Fruit fly (Drosophila melanogaster) whole organism, embryonic: ENCODE results near the gene CG33687.

Source experiments
- B-H2 ChIP-seq: fragments of 200-800 bp; sonication (Bioruptor generic); optimal IDR thresholded peaks from 2 replicates; lab custom pipeline; 2018; ENCODE audit warnings: missing biosample characterization, mild to moderate bottlenecking, missing genetic modification characterization
- BEAF-32 ChIP-seq: fragments of 200-800 bp; sonication (Bioruptor generic); optimal IDR thresholded peaks from 3 replicates; lab custom pipeline; 2017; ENCODE audit warnings: missing biosample characterization, missing genetic modification characterization, mild to moderate bottlenecking, moderate library complexity, missing genetic modification reagents
- CG11093 ChIP-seq: fragments of 200-800 bp; sonication (Bioruptor generic); IDR thresholded peaks from 3 replicates; pipeline ENCODE4 v1.3.6; 2022; ENCODE audit warnings: missing biosample characterization, missing genetic modification characterization
- CG12299 ChIP-seq: fragments of 200-800 bp; sonication (Bioruptor generic); optimal IDR thresholded peaks from 2 replicates; lab custom pipeline; 2018; ENCODE audit warnings: missing biosample characterization, mild to moderate bottlenecking, missing genetic modification characterization
- CG13123 ChIP-seq: fragments of 200-800 bp; sonication (Bioruptor generic); optimal IDR thresholded peaks from 2 replicates; lab custom pipeline; 2016; ENCODE audit warnings: missing biosample characterization, missing genetic modification characterization
- CG13287 ChIP-seq: fragments of 200-800 bp; sonication (Bioruptor generic); IDR thresholded peaks from 2 replicates; pipeline ENCODE4 v1.3.6; 2022; ENCODE audit warnings: missing biosample characterization, missing genetic modification characterization; ENCODE audit not compliant: partially characterized antibody
- CG15269 ChIP-seq: fragments of 200-800 bp; sonication (Bioruptor generic); optimal IDR thresholded peaks from 2 replicates; lab custom pipeline; 2018; ENCODE audit warnings: missing biosample characterization, mild to moderate bottlenecking, missing genetic modification characterization, moderate library complexity
- CG17612 ChIP-seq: fragments of 200-800 bp; sonication (Bioruptor generic); IDR thresholded peaks from 2 replicates; pipeline ENCODE4 v1.3.6; 2022; ENCODE audit warnings: missing biosample characterization, missing genetic modification characterization
- CG2199 ChIP-seq: fragments of 200-800 bp; sonication (Bioruptor generic); IDR thresholded peaks from 3 replicates; pipeline ENCODE4 v1.3.6; 2022; ENCODE audit warnings: missing biosample characterization, missing genetic modification characterization
- CG2889 ChIP-seq: fragments of 200-800 bp; sonication (Bioruptor generic); IDR thresholded peaks from 3 replicates; pipeline ENCODE4 v1.3.6; 2022; ENCODE audit warnings: missing biosample characterization, missing genetic modification characterization
- CG30431 ChIP-seq: fragments of 200-800 bp; sonication (Bioruptor generic); optimal IDR thresholded peaks from 2 replicates; lab custom pipeline; 2017; ENCODE audit warnings: missing biosample characterization, missing genetic modification characterization
- CG3163 ChIP-seq: fragments of 200-800 bp; sonication (Bioruptor generic); optimal IDR thresholded peaks from 3 replicates; lab custom pipeline; 2016; ENCODE audit warnings: missing biosample characterization, missing genetic modification characterization
- CG34376 ChIP-seq: fragments of 200-800 bp; sonication (Bioruptor generic); optimal IDR thresholded peaks from 2 replicates; lab custom pipeline; 2018; ENCODE audit warnings: missing biosample characterization, mild to moderate bottlenecking, missing genetic modification characterization
- CG34422 ChIP-seq: fragments of 200-800 bp; sonication (Bioruptor generic); IDR thresholded peaks from 3 replicates; pipeline ENCODE4 v1.3.6; 2022; ENCODE audit warnings: missing biosample characterization, missing genetic modification characterization
- CG43689 ChIP-seq: fragments of 200-800 bp; sonication (Bioruptor generic); IDR thresholded peaks from 2 replicates; pipeline ENCODE4 v1.3.6; 2022; ENCODE audit warnings: missing biosample characterization, missing genetic modification characterization
- CG4617 ChIP-seq: fragments of 200-800 bp; sonication (Bioruptor generic); optimal IDR thresholded peaks from 3 replicates; lab custom pipeline; 2016; ENCODE audit warnings: missing biosample characterization, missing genetic modification characterization, borderline replicate concordance
- CG5245 ChIP-seq: fragments of 200-800 bp; sonication (Bioruptor generic); optimal IDR thresholded peaks from 3 replicates; lab custom pipeline; 2016; ENCODE audit warnings: missing biosample characterization, missing genetic modification characterization
- CG9797 ChIP-seq: fragments of 200-800 bp; sonication (Bioruptor generic); optimal IDR thresholded peaks from 3 replicates; lab custom pipeline; 2018; ENCODE audit warnings: missing biosample characterization, mild to moderate bottlenecking, missing genetic modification characterization
- D19A ChIP-seq: fragments of 200-800 bp; optimal IDR thresholded peaks from 3 replicates; lab custom pipeline; 2019; ENCODE audit warnings: missing biosample characterization, mild to moderate bottlenecking, missing genetic modification characterization, moderate library complexity
- Dbx ChIP-seq: fragments of 200-800 bp; sonication (Bioruptor generic); IDR thresholded peaks from 3 replicates; pipeline ENCODE4 v1.3.6; 2022; ENCODE audit warnings: missing biosample characterization, missing genetic modification characterization
- Dp ChIP-seq: fragments of 200-800 bp; sonication (Bioruptor generic); optimal IDR thresholded peaks from 2 replicates; lab custom pipeline; 2018; ENCODE audit warnings: missing biosample characterization, mild to moderate bottlenecking, missing genetic modification characterization, moderate library complexity
- Dref ChIP-seq: fragments of 200-800 bp; sonication (Bioruptor generic); IDR thresholded peaks from 2 replicates; pipeline ENCODE4 v1.3.6; 2022; ENCODE audit warnings: missing biosample characterization, missing genetic modification characterization
- E2f2 ChIP-seq: fragments of 200-800 bp; sonication (Bioruptor generic); IDR thresholded peaks from 2 replicates; pipeline ENCODE4 v1.3.6; 2022; ENCODE audit warnings: missing biosample characterization, missing genetic modification characterization
- Eip74EF ChIP-seq, 2 experiments: fragments of 200-800 bp in 1 of 2; fragments of >200 bp in 1 of 2; sonication (Bioruptor generic) in 1 of 2; optimal IDR thresholded peaks; 2 replicates each; lab custom pipeline; 2017 to 2019; ENCODE audit warnings: missing biosample characterization in 2 of 2, missing genetic modification characterization in 2 of 2, mild to moderate bottlenecking in 1 of 2, moderate library complexity in 1 of 2
- Ets65A ChIP-seq: fragments of 200-800 bp; sonication (Bioruptor generic); peaks from one replicate; lab custom pipeline; 2016; ENCODE audit warnings: missing biosample characterization, missing genetic modification characterization
- HLH4C ChIP-seq: fragments of 200-800 bp; sonication (Bioruptor generic); IDR thresholded peaks from 3 replicates; pipeline ENCODE4 v1.3.6; 2022; ENCODE audit warnings: missing biosample characterization, missing genetic modification characterization; ENCODE audit not compliant: partially characterized antibody
- Lpt ChIP-seq: fragments of >200 bp; optimal IDR thresholded peaks from 2 replicates; lab custom pipeline; 2018; ENCODE audit warnings: missing biosample characterization, missing genetic modification characterization
- MBD-R2 ChIP-seq: fragments of 200-800 bp; sonication (Bioruptor generic); IDR thresholded peaks from 2 replicates; pipeline ENCODE4 v1.3.6; 2022; ENCODE audit warnings: missing biosample characterization, missing genetic modification characterization
- Opbp ChIP-seq: fragments of 200-800 bp; sonication (Bioruptor generic); IDR thresholded peaks from 3 replicates; pipeline ENCODE4 v1.3.6; 2022; ENCODE audit warnings: missing biosample characterization, missing genetic modification characterization; ENCODE audit not compliant: partially characterized antibody
- PHDP ChIP-seq: fragments of 200-800 bp; sonication (Bioruptor generic); optimal IDR thresholded peaks from 3 replicates; lab custom pipeline; 2018; ENCODE audit warnings: missing biosample characterization, mild to moderate bottlenecking, missing genetic modification characterization, moderate library complexity
- Pdp1 ChIP-seq, 2 experiments: fragments of 200-800 bp; sonication (Bioruptor generic); optimal IDR thresholded peaks; 3 replicates each; lab custom pipeline; 2016; ENCODE audit warnings: missing biosample characterization in 2 of 2, missing genetic modification characterization in 2 of 2, mild to moderate bottlenecking in 1 of 2, moderate library complexity in 1 of 2
- ab ChIP-seq: fragments of 200-800 bp; sonication (Bioruptor generic); optimal IDR thresholded peaks from 2 replicates; lab custom pipeline; 2016; ENCODE audit warnings: missing biosample characterization, missing genetic modification characterization
- crp ChIP-seq, 2 experiments: fragments of 200-800 bp; sonication (Bioruptor generic); optimal IDR thresholded peaks; 2 replicates in 1 of 2; 3 replicates in 1 of 2; lab custom pipeline; 2017; ENCODE audit warnings: missing biosample characterization in 2 of 2, missing genetic modification characterization in 2 of 2, mild to moderate bottlenecking in 1 of 2, moderate library complexity in 1 of 2
- disco-r ChIP-seq: fragments of 200-800 bp; sonication (Bioruptor generic); optimal IDR thresholded peaks from 2 replicates; lab custom pipeline; 2016; ENCODE audit warnings: missing biosample characterization, missing genetic modification characterization
- emc ChIP-seq: fragments of 200-800 bp; sonication (Bioruptor generic); optimal IDR thresholded peaks from 2 replicates; lab custom pipeline; 2016; ENCODE audit warnings: missing biosample characterization, missing genetic modification characterization
- ems ChIP-seq: fragments of 200-800 bp; sonication (Bioruptor generic); optimal IDR thresholded peaks from 3 replicates; lab custom pipeline; 2016; ENCODE audit warnings: missing biosample characterization, missing genetic modification characterization
- eve ChIP-seq, 2 experiments: fragments of >200 bp; optimal IDR thresholded peaks; 2 replicates each; lab custom pipeline; 2017; ENCODE audit warnings: missing biosample characterization in 2 of 2, missing genetic modification characterization in 2 of 2
- exex ChIP-seq: fragments of 200-800 bp; sonication (Bioruptor generic); optimal IDR thresholded peaks from 4 replicates; lab custom pipeline; 2018; ENCODE audit warnings: missing biosample characterization, mild to moderate bottlenecking, missing genetic modification characterization, moderate library complexity
- inv ChIP-seq: fragments of 200-800 bp; sonication (Bioruptor generic); IDR thresholded peaks from 2 replicates; pipeline ENCODE4 v1.3.6; 2022; ENCODE audit warnings: missing biosample characterization, missing genetic modification characterization; ENCODE audit not compliant: partially characterized antibody
- knrl ChIP-seq: fragments of 200-800 bp; sonication (Bioruptor generic); IDR thresholded peaks from 3 replicates; pipeline ENCODE4 v1.3.6; 2022; ENCODE audit warnings: missing biosample characterization, missing genetic modification characterization; ENCODE audit not compliant: partially characterized antibody
- nom ChIP-seq: fragments of 200-800 bp; sonication (Bioruptor generic); optimal IDR thresholded peaks from 2 replicates; lab custom pipeline; 2017; ENCODE audit warnings: missing biosample characterization, missing genetic modification characterization, mild to moderate bottlenecking, moderate library complexity, missing genetic modification reagents
- pita ChIP-seq: fragments of 200-800 bp; sonication (Bioruptor generic); optimal IDR thresholded peaks from 2 replicates; lab custom pipeline; 2017; ENCODE audit warnings: missing biosample characterization, mild to moderate bottlenecking, missing genetic modification characterization
- pzg ChIP-seq: fragments of 200-800 bp; sonication (Bioruptor generic); optimal IDR thresholded peaks from 3 replicates; lab custom pipeline; 2018; ENCODE audit warnings: missing biosample characterization, mild to moderate bottlenecking, missing genetic modification characterization, moderate library complexity
- sens ChIP-seq: fragments of 200-800 bp; sonication (Bioruptor generic); peaks from one replicate; lab custom pipeline; 2016; ENCODE audit warnings: missing biosample characterization, missing genetic modification characterization
- stwl ChIP-seq: fragments of 200-800 bp; sonication (Bioruptor generic); optimal IDR thresholded peaks from 3 replicates; lab custom pipeline; 2018; ENCODE audit warnings: missing biosample characterization, mild to moderate bottlenecking, missing genetic modification characterization, moderate library complexity
- sug ChIP-seq: fragments of 200-800 bp; optimal IDR thresholded peaks from 2 replicates; lab custom pipeline; 2019; ENCODE audit warnings: missing biosample characterization, mild to moderate bottlenecking, missing genetic modification characterization, moderate library complexity
- tna ChIP-seq: fragments of 200-800 bp; sonication (Bioruptor generic); IDR thresholded peaks from 2 replicates; pipeline ENCODE4 v1.3.6; 2022; ENCODE audit warnings: missing biosample characterization, missing genetic modification characterization; ENCODE audit not compliant: partially characterized antibody
- unc-4 ChIP-seq: fragments of 200-800 bp; sonication (Bioruptor generic); IDR thresholded peaks from 2 replicates; pipeline ENCODE4 v1.3.6; 2022; ENCODE audit warnings: missing biosample characterization, missing genetic modification characterization; ENCODE audit not compliant: partially characterized antibody

The CG33687 gene

dm6 chr3L:16232924-16233323 lies 35.3 kb downstream of the CG33687 start, which contains the start of gene Hsc20:
Gene Hsc20 (plus strand): TSS chr3L:16233127.
- TF ChIP-seq CG15269 (tag; lab: Kevin White, UChicago) (no peak), CG2889 (GFP tag; lab: Robert Waterston, UW) (no peak), eve (GFP tag; optimal IDR thresholded peaks at IDR 0.05; lab: Kevin White, UChicago) (no peak), pzg (peak; percentile 12), Opbp (GFP tag; lab: Robert Waterston, UW) (no peak), ems (no peak), CG13123 (GFP tag; lab: Kevin White, UChicago) (no peak), CG9797 (GFP tag; lab: Kevin White, UChicago) (no peak), disco-r (GFP tag; lab: Kevin White, UChicago) (no peak), CG4617 (no peak), CG30431 (GFP tag; lab: Kevin White, UChicago) (no peak), CG5245 (GFP tag; lab: Kevin White, UChicago) (no peak), Ets65A (GFP tag; lab: Kevin White, UChicago) (no peak), pita (GFP tag; lab: Kevin White, UChicago) (no peak), CG43689 (no peak), tna (GFP tag; lab: Robert Waterston, UW) (no peak), CG2199 (GFP tag; lab: Robert Waterston, UW) (no peak), D19A (tag; lab: Kevin White, UChicago) (no peak), CG12299 (no peak), BEAF-32 (peak; percentile 24), MBD-R2 (peak; percentile 65), Dp (GFP tag; lab: Kevin White, UChicago) (peak; percentile 30), exex (tag; lab: Kevin White, UChicago) (peak; percentile 22), sens (GFP tag; lab: Kevin White, UChicago) (no peak), CG13287 (GFP tag; lab: Robert Waterston, UW) (peak; percentile 13; the same call in 1 of the 2 replicates), stwl (tag; lab: Kevin White, UChicago) (peak; percentile 33), crp (GFP tag; optimal IDR thresholded peaks at IDR 0.05; lab: Kevin White, UChicago) (peak; percentile 20 to 85), Pdp1 (GFP tag; optimal IDR thresholded peaks at IDR 0.05; lab: Kevin White, UChicago) (peak in 1 of 2 experiments; percentile 88), E2f2 (GFP tag; lab: Robert Waterston, UW) (peak; percentile 29; the same call in 1 of the 2 replicates), CG3163 (GFP tag; lab: Kevin White, UChicago) (no peak), unc-4 (GFP tag; lab: Robert Waterston, UW) (0 out of 2 replicates have a peak, but pooled peaks have one; percentile 11), Dbx (GFP tag; lab: Robert Waterston, UW) (no peak), HLH4C (GFP tag; lab: Robert Waterston, UW) (no peak), CG17612 (no peak), B-H2 (GFP tag; lab: Kevin White, UChicago) (no peak)

dm6 chr3L:16233850-16234494 lies 36.3 kb downstream of the CG33687 start:
- TF ChIP-seq CG13123 (GFP tag; lab: Kevin White, UChicago) (no peak), Eip74EF (GFP tag; optimal IDR thresholded peaks at IDR 0.05; lab: Kevin White, UChicago) (no peak), Dref (GFP tag; lab: Robert Waterston, UW) (peak; percentile 50), sug (tag; lab: Kevin White, UChicago) (peak; percentile 53), CG34422 (GFP tag; lab: Robert Waterston, UW) (0 out of 3 replicates have a peak, but pooled peaks have one; percentile 26), Lpt (no peak), PHDP (no peak), CG11093 (GFP tag; lab: Robert Waterston, UW) (no peak), CG13287 (GFP tag; lab: Robert Waterston, UW) (peak; percentile 26; the same call in 1 of the 2 replicates), knrl (no peak), emc (GFP tag; lab: Kevin White, UChicago) (no peak), CG34376 (GFP tag; lab: Kevin White, UChicago) (peak; percentile 17), nom (GFP tag; lab: Kevin White, UChicago) (no peak), MBD-R2 (0 out of 2 replicates have a peak, but pooled peaks have one; percentile 19), inv (GFP tag; lab: Robert Waterston, UW) (no peak), ab (GFP tag; lab: Kevin White, UChicago) (no peak), ems (no peak), exex (tag; lab: Kevin White, UChicago) (peak; percentile 48)
